Fruit fly (Drosophila melanogaster) S2 (cell line): ENCODE measurements around the gene CG42404.

Source experiments
- CG8478 ChIP-seq: fragments of >200 bp; optimal IDR thresholded peaks from 2 replicates; lab custom pipeline; 2018
- CTCF ChIP-seq, 2 experiments: fragments of >200 bp; optimal IDR thresholded peaks; 2 replicates each; lab custom pipeline; 2018

DNA sequence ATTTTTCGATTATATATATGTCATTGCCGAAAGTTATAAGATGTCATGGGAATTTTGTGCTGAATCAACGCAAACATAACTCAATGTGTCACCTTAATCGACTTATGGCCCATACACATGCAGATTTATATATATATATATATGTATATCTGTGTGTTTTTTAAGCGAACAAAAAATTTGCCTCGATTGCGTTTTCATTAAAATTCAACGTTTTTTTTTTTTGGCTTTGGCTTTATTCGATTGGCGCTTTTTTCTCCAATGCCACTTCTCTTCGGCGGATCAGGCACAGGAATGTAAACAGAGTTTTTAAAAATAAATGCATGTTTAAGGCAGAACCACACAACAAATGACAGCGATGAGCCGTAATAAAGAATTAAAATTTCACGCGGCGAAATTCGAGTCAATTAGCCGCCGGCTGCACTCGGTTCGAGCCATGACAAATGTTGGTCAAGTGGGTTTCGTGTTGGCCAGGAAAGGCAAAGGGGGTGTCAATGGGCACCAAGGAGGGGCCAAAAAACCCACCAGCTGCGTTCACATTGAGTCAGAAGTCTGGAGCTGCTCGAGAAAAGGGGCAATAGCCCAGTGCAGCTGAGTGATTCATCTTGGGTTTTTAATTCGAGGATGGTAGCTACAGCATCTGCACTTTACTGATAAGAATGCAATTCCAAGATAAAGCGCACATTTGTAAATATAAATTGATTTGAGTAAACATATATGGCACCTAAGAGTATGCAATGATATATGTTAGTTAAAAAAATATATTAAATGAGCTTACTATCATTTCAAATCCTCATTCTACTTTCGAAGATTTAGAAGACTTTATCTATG, 33.3 kb downstream of the CG42404 start:
- TF ChIP-seq CTCF (optimal IDR thresholded peaks at IDR 0.05; lab: Kevin White, UChicago) = no peak
- TF ChIP-seq CG8478 (lab: Kevin White, UChicago) = no peak
